Worm (Caenorhabditis elegans) whole organism, L4 larva: Measurements from ENCODE around the gene ZK809.1.

ENCODE experiments used
- ZK546.5 ChIP-seq, 2 experiments: sonication (generic microtip); optimal IDR thresholded peaks; 2 replicates each; lab custom pipeline; 2017; ENCODE audit warnings: missing biosample characterization in 2 of 2, missing genetic modification characterization in 2 of 2
- ama-1 ChIP-seq: fragments of 150-350 bp; optimal IDR thresholded peaks from 2 replicates; lab custom pipeline; 2014; ENCODE audit warnings: inconsistent platforms, mixed read lengths
- ctbp-1 ChIP-seq: fragments of 200-800 bp; sonication (Bioruptor generic); IDR thresholded peaks from 2 replicates; pipeline ENCODE4 v1.3.6; 2022; ENCODE audit warnings: missing genetic modification reagents, missing genetic modification characterization, missing compliant biosample characterization
- daf-12 ChIP-seq: fragments of 150-350 bp; optimal IDR thresholded peaks from 2 replicates; lab custom pipeline; 2014; ENCODE audit warnings: missing biosample characterization, missing genetic modification reagents, missing genetic modification characterization
- dpl-1 ChIP-seq: fragments of 150-350 bp; optimal IDR thresholded peaks from 2 replicates; lab custom pipeline; 2014; ENCODE audit warnings: missing biosample characterization, missing genetic modification reagents, missing genetic modification characterization
- egl-27 ChIP-seq: sonication (generic microtip); optimal IDR thresholded peaks from 3 replicates; lab custom pipeline; 2017; ENCODE audit warnings: missing biosample characterization, missing genetic modification reagents, missing genetic modification characterization
- jun-1 ChIP-seq: fragments of 150-350 bp; optimal IDR thresholded peaks from 2 replicates; lab custom pipeline; 2014; ENCODE audit warnings: missing biosample characterization, missing genetic modification reagents, missing genetic modification characterization
- mdl-1 ChIP-seq, 2 experiments: fragments of 150-350 bp in 1 of 2; sonication (generic microtip) in 1 of 2; optimal IDR thresholded peaks; 2 replicates each; lab custom pipeline; 2014 to 2017; ENCODE audit warnings: missing biosample characterization in 2 of 2, missing genetic modification characterization in 2 of 2
- nhr-77 ChIP-seq: fragments of 150-350 bp; optimal IDR thresholded peaks from 2 replicates; lab custom pipeline; 2014; ENCODE audit warnings: missing biosample characterization, missing genetic modification characterization
- zip-11 ChIP-seq: fragments of 200-800 bp; sonication (Bioruptor generic); IDR thresholded peaks from 2 replicates; pipeline ENCODE4 v1.3.6; 2022; ENCODE audit warnings: missing genetic modification characterization, missing compliant biosample characterization

DNA sequence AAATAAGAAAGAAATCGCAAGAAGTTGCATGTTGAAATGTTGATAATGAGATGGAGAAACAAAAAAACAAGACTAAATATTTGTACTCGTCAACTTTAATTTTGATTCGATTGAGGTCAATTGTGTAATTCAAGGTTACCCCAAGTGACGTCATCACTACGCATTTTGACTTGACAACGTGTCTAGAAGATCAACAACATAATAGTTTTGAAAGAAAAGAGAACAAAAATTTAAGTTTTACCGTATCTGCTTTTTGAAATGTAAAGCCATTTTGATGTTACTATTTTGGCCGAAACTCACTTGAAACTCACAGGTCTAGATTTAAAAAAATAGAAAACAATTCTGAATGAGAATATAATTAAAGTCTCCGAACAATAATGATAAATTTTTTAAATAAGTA, 21.0 kb upstream of the ZK809.1 start, which contains the start of gene dsl-5:
- no peak for TF ChIP-seq jun-1 (tag; lab: Kevin White, UChicago)
- TF ChIP-seq ama-1 (lab: Kevin White, UChicago): no peak
- TF ChIP-seq daf-12 (tag; lab: Kevin White, UChicago): no peak
- TF ChIP-seq nhr-77 (tag; lab: Kevin White, UChicago): no peak
- no peak for TF ChIP-seq dpl-1 (GFP tag; lab: Kevin White, UChicago)
- TF ChIP-seq ctbp-1: no peak
- no peak for TF ChIP-seq egl-27 (tag; lab: Kevin White, UChicago)
- TF ChIP-seq ZK546.5 (tag; optimal IDR thresholded peaks at IDR 0.05; lab: Kevin White, UChicago): no peak
- TF ChIP-seq zip-11 (GFP tag; lab: Robert Waterston, UW): no peak
- TF ChIP-seq mdl-1 (tag; optimal IDR thresholded peaks at IDR 0.05; lab: Kevin White, UChicago): no peak
